Worm (Caenorhabditis elegans) whole organism, L4 larva: ENCODE results near the gene C34F6.9.

Experiments
- ces-1 ChIP-seq: fragments of 150-350 bp; sonication (generic microtip); optimal IDR thresholded peaks from 4 replicates; lab custom pipeline; 2014; ENCODE audit warnings: missing biosample characterization, missing genetic modification reagents, missing genetic modification characterization
- mdl-1 ChIP-seq, 2 experiments: fragments of 150-350 bp in 1 of 2; sonication (generic microtip) in 1 of 2; optimal IDR thresholded peaks; 2 replicates each; lab custom pipeline; 2014 to 2017; ENCODE audit warnings: missing biosample characterization in 2 of 2, missing genetic modification characterization in 2 of 2

ce11 chrX:11226595-11226994 is 4.1 kb upstream of the C34F6.9 start, which contains the start of gene C34F6.12:
- no peak for TF ChIP-seq mdl-1 (tag; optimal IDR thresholded peaks at IDR 0.05; lab: Kevin White, UChicago)
- TF ChIP-seq ces-1 (GFP tag; lab: Kevin White, UChicago): no peak
